Worm (Caenorhabditis elegans) whole organism, L4 larva: Measurements from ENCODE around the gene srsx-25.
A peak's percentile ranks its signal among the peaks of the same experiment; 100 is the strongest.

ENCODE experiments used
- D1046.2 ChIP-seq: fragments of 200-800 bp; sonication (Bioruptor generic); IDR thresholded peaks from 2 replicates; pipeline ENCODE4 v1.3.6; 2022; ENCODE audit warnings: missing genetic modification characterization, missing compliant biosample characterization
- F10B5.3 ChIP-seq: sonication (generic microtip); optimal IDR thresholded peaks from 2 replicates; lab custom pipeline; 2016; ENCODE audit warnings: mild to moderate bottlenecking, missing genetic modification characterization, missing compliant biosample characterization
- F37D6.2 ChIP-seq: sonication (generic microtip); optimal IDR thresholded peaks from 2 replicates; lab custom pipeline; 2016; ENCODE audit warnings: mild to moderate bottlenecking, missing genetic modification characterization, missing compliant biosample characterization
- Y105C5A.15 ChIP-seq: fragments of 200-800 bp; sonication (Bioruptor generic); IDR thresholded peaks from 2 replicates; pipeline ENCODE4 v1.3.6; 2022; ENCODE audit warnings: missing genetic modification characterization, missing compliant biosample characterization
- Y48G9A.11 ChIP-seq: fragments of 200-800 bp; sonication (Bioruptor generic); IDR thresholded peaks from 2 replicates; pipeline ENCODE4 v1.3.6; 2022; ENCODE audit warnings: missing genetic modification reagents, missing genetic modification characterization, missing compliant biosample characterization
- aly-2 ChIP-seq: sonication (generic microtip); optimal IDR thresholded peaks from 2 replicates; lab custom pipeline; 2018; ENCODE audit warnings: missing biosample characterization, missing genetic modification characterization
- ama-1 ChIP-seq: fragments of 150-350 bp; optimal IDR thresholded peaks from 2 replicates; lab custom pipeline; 2014; ENCODE audit warnings: inconsistent platforms, mixed read lengths
- arid-1 ChIP-seq: fragments of 200-800 bp; sonication (Bioruptor generic); conservative IDR thresholded peaks from 2 replicates; pipeline ENCODE4 v1.3.6; 2022; ENCODE audit warnings: missing genetic modification reagents, missing genetic modification characterization, missing compliant biosample characterization
- ceh-32 ChIP-seq: sonication (generic microtip); optimal IDR thresholded peaks from 2 replicates; lab custom pipeline; 2016; ENCODE audit warnings: mild to moderate bottlenecking, missing genetic modification characterization, missing compliant biosample characterization; ENCODE audit not compliant: poor library complexity
- ceh-44 ChIP-seq: fragments of 200-800 bp; sonication (Bioruptor generic); IDR thresholded peaks from 2 replicates; pipeline ENCODE4 v1.3.6; 2022; ENCODE audit warnings: missing genetic modification reagents, missing genetic modification characterization, missing compliant biosample characterization
- ces-1 ChIP-seq: fragments of 150-350 bp; sonication (generic microtip); optimal IDR thresholded peaks from 4 replicates; lab custom pipeline; 2014; ENCODE audit warnings: missing biosample characterization, missing genetic modification reagents, missing genetic modification characterization
- cey-2 ChIP-seq: sonication (generic microtip); optimal IDR thresholded peaks from 3 replicates; lab custom pipeline; 2017; ENCODE audit warnings: missing genetic modification characterization, mild to moderate bottlenecking, missing compliant biosample characterization, antibody characterized with exemption, borderline replicate concordance; ENCODE audit not compliant: insufficient read depth
- daf-8 ChIP-seq: fragments of 200-800 bp; sonication (Bioruptor generic); IDR thresholded peaks from 2 replicates; pipeline ENCODE4 v1.3.6; 2022; ENCODE audit warnings: missing genetic modification characterization, missing compliant biosample characterization
- dmd-9 ChIP-seq: fragments of 200-800 bp; sonication (Bioruptor generic); IDR thresholded peaks from 2 replicates; pipeline ENCODE4 v1.3.6; 2022; ENCODE audit warnings: missing genetic modification reagents, missing genetic modification characterization, missing compliant biosample characterization
- dpl-1 ChIP-seq: fragments of 150-350 bp; optimal IDR thresholded peaks from 2 replicates; lab custom pipeline; 2014; ENCODE audit warnings: missing biosample characterization, missing genetic modification reagents, missing genetic modification characterization
- gei-8 ChIP-seq: fragments of 200-800 bp; sonication (Bioruptor generic); optimal IDR thresholded peaks from 2 replicates; lab custom pipeline; 2018; ENCODE audit warnings: mild to moderate bottlenecking, missing genetic modification characterization, missing compliant biosample characterization
- hif-1 ChIP-seq, 2 experiments: sonication (generic microtip); optimal IDR thresholded peaks; 2 replicates each; lab custom pipeline; 2016 to 2017; ENCODE audit warnings: missing compliant biosample characterization in 2 of 2, missing genetic modification characterization in 2 of 2, missing genetic modification reagents in 2 of 2, missing genotype in 2 of 2, mild to moderate bottlenecking in 1 of 2
- hlh-30 ChIP-seq: sonication (generic microtip); optimal IDR thresholded peaks from 2 replicates; lab custom pipeline; 2017; ENCODE audit warnings: antibody characterized with exemption, mild to moderate bottlenecking, missing genetic modification characterization, missing compliant biosample characterization; ENCODE audit not compliant: insufficient read depth
- lin-1 ChIP-seq: fragments of 200-800 bp; sonication (Bioruptor generic); IDR thresholded peaks from 2 replicates; pipeline ENCODE4 v1.3.6; 2022; ENCODE audit warnings: missing genetic modification reagents, missing genetic modification characterization, missing compliant biosample characterization
- lin-15B ChIP-seq: fragments of 150-350 bp; sonication (generic microtip); optimal IDR thresholded peaks from 3 replicates; lab custom pipeline; 2014; ENCODE audit warnings: missing biosample characterization, missing genetic modification characterization
- lin-38 ChIP-seq: fragments of 200-800 bp; sonication (Bioruptor generic); IDR thresholded peaks from 2 replicates; pipeline ENCODE4 v1.3.6; 2022; ENCODE audit warnings: missing genetic modification reagents, missing genetic modification characterization, missing compliant biosample characterization
- lin-39 ChIP-seq: fragments of 150-350 bp; optimal IDR thresholded peaks from 2 replicates; lab custom pipeline; 2014; ENCODE audit warnings: missing biosample characterization, missing genetic modification reagents, missing genetic modification characterization
- lsy-2 ChIP-seq, 2 experiments: fragments of 150-350 bp in 1 of 2; sonication (generic microtip) in 1 of 2; optimal IDR thresholded peaks; 2 replicates each; lab custom pipeline; 2014 to 2017; ENCODE audit warnings: missing biosample characterization in 2 of 2, missing genetic modification characterization in 2 of 2
- madf-5 ChIP-seq, 2 experiments: fragments of 200-800 bp; sonication (Bioruptor generic); IDR thresholded peaks; 2 replicates each; pipeline ENCODE4 v1.3.6; 2022; ENCODE audit warnings: missing compliant biosample characterization in 2 of 2, missing genetic modification characterization in 2 of 2
- madf-9 ChIP-seq: fragments of 200-800 bp; sonication (Bioruptor generic); conservative IDR thresholded peaks from 2 replicates; pipeline ENCODE4 v1.3.6; 2022; ENCODE audit warnings: missing genetic modification reagents, missing genetic modification characterization, missing compliant biosample characterization
- mdl-1 ChIP-seq, 2 experiments: fragments of 150-350 bp in 1 of 2; sonication (generic microtip) in 1 of 2; optimal IDR thresholded peaks; 2 replicates each; lab custom pipeline; 2014 to 2017; ENCODE audit warnings: missing biosample characterization in 2 of 2, missing genetic modification characterization in 2 of 2
- mep-1 ChIP-seq: fragments of 150-350 bp; sonication (generic microtip); optimal IDR thresholded peaks from 3 replicates; lab custom pipeline; 2014; ENCODE audit warnings: missing biosample characterization, missing genetic modification characterization
- mes-2 ChIP-seq: sonication (generic microtip); optimal IDR thresholded peaks from 2 replicates; lab custom pipeline; 2016; ENCODE audit warnings: missing genotype, mild to moderate bottlenecking, missing genetic modification characterization, missing compliant biosample characterization; ENCODE audit not compliant: poor library complexity, severe bottlenecking
- nhr-10 ChIP-seq: fragments of 150-350 bp; optimal IDR thresholded peaks from 2 replicates; lab custom pipeline; 2014; ENCODE audit warnings: missing biosample characterization, missing genetic modification characterization
- nhr-102 ChIP-seq: sonication (generic microtip); optimal IDR thresholded peaks from 2 replicates; lab custom pipeline; 2016; ENCODE audit warnings: mild to moderate bottlenecking, missing genetic modification characterization, moderate library complexity, missing compliant biosample characterization
- nhr-237 ChIP-seq: sonication (generic microtip); optimal IDR thresholded peaks from 2 replicates; lab custom pipeline; 2017; ENCODE audit warnings: missing biosample characterization, missing genetic modification characterization
- nhr-76 ChIP-seq: fragments of 150-350 bp; optimal IDR thresholded peaks from 2 replicates; lab custom pipeline; 2014; ENCODE audit warnings: missing biosample characterization, missing genetic modification characterization
- nhr-77 ChIP-seq: fragments of 150-350 bp; optimal IDR thresholded peaks from 2 replicates; lab custom pipeline; 2014; ENCODE audit warnings: missing biosample characterization, missing genetic modification characterization
- php-3 ChIP-seq: fragments of 200-800 bp; sonication (Bioruptor generic); IDR thresholded peaks from 2 replicates; pipeline ENCODE4 v1.3.6; 2022; ENCODE audit warnings: missing genetic modification reagents, missing genetic modification characterization, missing compliant biosample characterization
- pqm-1 ChIP-seq: sonication (generic microtip); optimal IDR thresholded peaks from 2 replicates; lab custom pipeline; 2017; ENCODE audit warnings: missing biosample characterization, missing genetic modification characterization
- set-16 ChIP-seq: fragments of 200-800 bp; sonication (Bioruptor generic); IDR thresholded peaks from 2 replicates; pipeline ENCODE4 v1.3.6; 2022; ENCODE audit warnings: missing genetic modification reagents, missing genetic modification characterization, missing compliant biosample characterization
- skn-1 ChIP-seq: fragments of 150-350 bp; optimal IDR thresholded peaks from 2 replicates; lab custom pipeline; 2014; ENCODE audit warnings: missing biosample characterization, missing genetic modification characterization
- snpc-1.2 ChIP-seq: fragments of 200-800 bp; sonication (Bioruptor generic); IDR thresholded peaks from 2 replicates; pipeline ENCODE4 v1.3.6; 2022; ENCODE audit warnings: missing genetic modification reagents, missing genetic modification characterization, missing compliant biosample characterization
- snpc-4 ChIP-seq: fragments of 150-350 bp; optimal IDR thresholded peaks from 2 replicates; lab custom pipeline; 2014; ENCODE audit warnings: missing biosample characterization, missing genetic modification characterization
- unc-39 ChIP-seq: sonication (generic microtip); optimal IDR thresholded peaks from 2 replicates; lab custom pipeline; 2017; ENCODE audit warnings: missing biosample characterization, missing genetic modification characterization
- zag-1 ChIP-seq: fragments of 150-350 bp; optimal IDR thresholded peaks from 2 replicates; lab custom pipeline; 2014; ENCODE audit warnings: missing biosample characterization, missing genetic modification characterization
- zip-11 ChIP-seq: fragments of 200-800 bp; sonication (Bioruptor generic); IDR thresholded peaks from 2 replicates; pipeline ENCODE4 v1.3.6; 2022; ENCODE audit warnings: missing genetic modification characterization, missing compliant biosample characterization
- zip-2 ChIP-seq: fragments of 150-350 bp; optimal IDR thresholded peaks from 2 replicates; lab custom pipeline; 2014; ENCODE audit warnings: missing biosample characterization, missing genetic modification characterization
- ztf-11 ChIP-seq: fragments of 150-350 bp; optimal IDR thresholded peaks from 2 replicates; lab custom pipeline; 2014; ENCODE audit warnings: missing biosample characterization, missing genetic modification characterization
- ztf-7 ChIP-seq: fragments of 150-350 bp; optimal IDR thresholded peaks from 2 replicates; lab custom pipeline; 2014; ENCODE audit warnings: missing biosample characterization, missing genetic modification characterization

The srsx-25 gene

ce11 chrIV:13370235-13370739 lies 5.3 kb downstream of the srsx-25 start, which contains the start of the genes rla-2, popl-7 and Y62E10A.24:
rla-2 (minus strand) TSS chrIV:13370285.
popl-7 (plus strand) TSS chrIV:13370689.
Y62E10A.24 (plus strand) TSS chrIV:13370710.
- peak; percentile 16 for TF ChIP-seq nhr-77 (tag; lab: Kevin White, UChicago)
- peak; percentile 58 for TF ChIP-seq mes-2 (tag; lab: Kevin White, UChicago)
- no peak for TF ChIP-seq aly-2 (tag; lab: Kevin White, UChicago)
- no peak for TF ChIP-seq nhr-76 (tag; lab: Kevin White, UChicago)
- no peak for TF ChIP-seq F10B5.3 (tag; lab: Kevin White, UChicago)
- peak in 1 of 2 experiments; percentile 75 for TF ChIP-seq lsy-2 (tag; optimal IDR thresholded peaks at IDR 0.05; lab: Kevin White, UChicago)
- TF ChIP-seq lin-15B (tag; lab: Kevin White, UChicago): no peak
- no peak for TF ChIP-seq gei-8 (GFP tag; lab: Kevin White, UChicago)
- peak; percentile 40 for TF ChIP-seq ztf-7 (tag; lab: Kevin White, UChicago)
- no peak for TF ChIP-seq snpc-1.2 (GFP tag; lab: Robert Waterston, UW)
- no peak for TF ChIP-seq hif-1 (tag; optimal IDR thresholded peaks at IDR 0.05; lab: Kevin White, UChicago)
- no peak for TF ChIP-seq F37D6.2 (tag; lab: Kevin White, UChicago)
- TF ChIP-seq dmd-9 (GFP tag; lab: Robert Waterston, UW): no peak
- peak; percentile 39; the same call in 1 of the 2 replicates for TF ChIP-seq lin-38 (GFP tag; lab: Robert Waterston, UW)
- TF ChIP-seq mep-1: peak; percentile 3
- TF ChIP-seq ama-1: no peak
- TF ChIP-seq ces-1: no peak
- TF ChIP-seq hlh-30 (tag; lab: Kevin White, UChicago): peak; percentile 28
- TF ChIP-seq dpl-1 (GFP tag; lab: Kevin White, UChicago): peak; percentile 44

- 0 out of 2 replicates have a peak, but pooled peaks have one; percentile 20 for TF ChIP-seq Y48G9A.11
- no peak for TF ChIP-seq set-16 (GFP tag; lab: Robert Waterston, UW)
- 0 out of 2 replicates have a peak, but pooled peaks have one; percentile 13 for TF ChIP-seq lin-38 (GFP tag; lab: Robert Waterston, UW)
Measured at ce11 chrIV:13371699-13372098, 6.7 kb downstream of the srsx-25 start, which contains the start of gene Y62E10A.6. Y62E10A.6 (plus strand) TSS chrIV:13371999.

- no peak for TF ChIP-seq zag-1 (tag; lab: Kevin White, UChicago)
- TF ChIP-seq lin-15B (tag; lab: Kevin White, UChicago): no peak
- no peak for TF ChIP-seq lin-39 (tag; lab: Kevin White, UChicago)
- no peak for TF ChIP-seq nhr-76 (tag; lab: Kevin White, UChicago)
- no peak for TF ChIP-seq nhr-77 (tag; lab: Kevin White, UChicago)
- no peak for TF ChIP-seq F37D6.2 (tag; lab: Kevin White, UChicago)
- no peak for TF ChIP-seq madf-5 (GFP tag; IDR thresholded peaks at IDR 0.05; lab: Robert Waterston, UW)
- no peak for TF ChIP-seq zip-2 (tag; lab: Kevin White, UChicago)
- TF ChIP-seq nhr-237 (tag; lab: Kevin White, UChicago): no peak
- no peak for TF ChIP-seq ceh-32 (tag; lab: Kevin White, UChicago)
- TF ChIP-seq nhr-10 (tag; lab: Kevin White, UChicago): no peak
- no peak for TF ChIP-seq madf-9 (GFP tag; lab: Robert Waterston, UW)
- no peak for TF ChIP-seq cey-2 (tag; lab: Kevin White, UChicago)
- TF ChIP-seq php-3 (GFP tag; lab: Robert Waterston, UW): no peak
- no peak for TF ChIP-seq nhr-102
- TF ChIP-seq aly-2 (tag; lab: Kevin White, UChicago): no peak
- TF ChIP-seq unc-39 (tag; lab: Kevin White, UChicago): no peak
Measured at ce11 chrIV:13374918-13375317, 9.9 kb downstream of the srsx-25 start.

ce11 chrIV:13377716-13378115 lies 12.7 kb downstream of the srsx-25 start, which contains the start of gene mau-8:
mau-8 (plus strand) TSS chrIV:13378016.
- TF ChIP-seq lin-1 (GFP tag; lab: Robert Waterston, UW): no peak
- TF ChIP-seq ceh-44 (GFP tag; lab: Robert Waterston, UW): no peak
- TF ChIP-seq mdl-1 (tag; optimal IDR thresholded peaks at IDR 0.05; lab: Kevin White, UChicago): no peak
- TF ChIP-seq pqm-1: no peak
- no peak for TF ChIP-seq nhr-10 (tag; lab: Kevin White, UChicago)
- no peak for TF ChIP-seq arid-1 (GFP tag; lab: Robert Waterston, UW)
- no peak for TF ChIP-seq ces-1
- no peak for TF ChIP-seq D1046.2 (GFP tag; lab: Robert Waterston, UW)
- TF ChIP-seq snpc-4 (tag; lab: Kevin White, UChicago): no peak
- TF ChIP-seq daf-8 (GFP tag; lab: Robert Waterston, UW): no peak
- TF ChIP-seq hif-1 (tag; optimal IDR thresholded peaks at IDR 0.05; lab: Kevin White, UChicago): no peak
- no peak for TF ChIP-seq ztf-11
- no peak for TF ChIP-seq Y105C5A.15 (GFP tag; lab: Robert Waterston, UW)
- TF ChIP-seq skn-1: no peak
- TF ChIP-seq zip-11: no peak
